Worm (Caenorhabditis elegans) whole organism, L4 larva: ENCODE measurements around the gene T27C5.12.
"Not testable (repeated sequence)": the region's sequence is repeated elsewhere in the genome, so short reads cannot be mapped to it uniquely, and the experiment has no call there.

Experiments
- F10B5.3 ChIP-seq: sonication (generic microtip); optimal IDR thresholded peaks from 2 replicates; lab custom pipeline; 2016; ENCODE audit warnings: mild to moderate bottlenecking, missing genetic modification characterization, missing compliant biosample characterization
- F49E8.2 ChIP-seq: sonication (generic microtip); optimal IDR thresholded peaks from 2 replicates; lab custom pipeline; 2016; ENCODE audit warnings: missing compliant biosample characterization, mild to moderate bottlenecking, missing genetic modification characterization, borderline replicate concordance
- aha-1 ChIP-seq: fragments of 150-350 bp; peaks from one replicate; lab custom pipeline; 2014; ENCODE audit warnings: missing biosample characterization, missing genetic modification characterization
- aly-2 ChIP-seq: sonication (generic microtip); optimal IDR thresholded peaks from 2 replicates; lab custom pipeline; 2018; ENCODE audit warnings: missing biosample characterization, missing genetic modification characterization
- arid-1 ChIP-seq: fragments of 200-800 bp; sonication (Bioruptor generic); conservative IDR thresholded peaks from 2 replicates; pipeline ENCODE4 v1.3.6; 2022; ENCODE audit warnings: missing genetic modification reagents, missing genetic modification characterization, missing compliant biosample characterization
- daf-12 ChIP-seq: fragments of 150-350 bp; optimal IDR thresholded peaks from 2 replicates; lab custom pipeline; 2014; ENCODE audit warnings: missing biosample characterization, missing genetic modification reagents, missing genetic modification characterization
- daf-8 ChIP-seq: fragments of 200-800 bp; sonication (Bioruptor generic); IDR thresholded peaks from 2 replicates; pipeline ENCODE4 v1.3.6; 2022; ENCODE audit warnings: missing genetic modification characterization, missing compliant biosample characterization
- dmd-8 ChIP-seq: fragments of 200-800 bp; sonication (Bioruptor generic); IDR thresholded peaks from 2 replicates; pipeline ENCODE4 v1.3.6; 2022; ENCODE audit warnings: missing genetic modification characterization, missing compliant biosample characterization
- fkh-10 ChIP-seq: fragments of 150-350 bp; optimal IDR thresholded peaks from 2 replicates; lab custom pipeline; 2014; ENCODE audit warnings: missing biosample characterization, missing genetic modification reagents, missing genetic modification characterization
- gei-8 ChIP-seq: fragments of 200-800 bp; sonication (Bioruptor generic); optimal IDR thresholded peaks from 2 replicates; lab custom pipeline; 2018; ENCODE audit warnings: mild to moderate bottlenecking, missing genetic modification characterization, missing compliant biosample characterization
- hif-1 ChIP-seq, 2 experiments: sonication (generic microtip); optimal IDR thresholded peaks; 2 replicates each; lab custom pipeline; 2016 to 2017; ENCODE audit warnings: missing compliant biosample characterization in 2 of 2, missing genetic modification characterization in 2 of 2, missing genetic modification reagents in 2 of 2, missing genotype in 2 of 2, mild to moderate bottlenecking in 1 of 2
- hmg-1.1 ChIP-seq: fragments of 200-800 bp; sonication (Bioruptor generic); IDR thresholded peaks from 2 replicates; pipeline ENCODE4 v1.3.6; 2022; ENCODE audit warnings: missing genetic modification reagents, missing genetic modification characterization, missing compliant biosample characterization
- lin-15B ChIP-seq: fragments of 150-350 bp; sonication (generic microtip); optimal IDR thresholded peaks from 3 replicates; lab custom pipeline; 2014; ENCODE audit warnings: missing biosample characterization, missing genetic modification characterization
- lin-29 ChIP-seq: fragments of 200-800 bp; sonication (Bioruptor generic); IDR thresholded peaks from 2 replicates; pipeline ENCODE4 v1.3.6; 2022; ENCODE audit warnings: missing genetic modification reagents, missing genetic modification characterization, missing compliant biosample characterization
- madf-5 ChIP-seq, 2 experiments: fragments of 200-800 bp; sonication (Bioruptor generic); IDR thresholded peaks; 2 replicates each; pipeline ENCODE4 v1.3.6; 2022; ENCODE audit warnings: missing compliant biosample characterization in 2 of 2, missing genetic modification characterization in 2 of 2
- mdt-29 ChIP-seq: fragments of 200-800 bp; sonication (Bioruptor generic); IDR thresholded peaks from 2 replicates; pipeline ENCODE4 v1.3.6; 2022; ENCODE audit warnings: missing genetic modification reagents, missing genetic modification characterization, missing compliant biosample characterization
- mep-1 ChIP-seq: fragments of 150-350 bp; sonication (generic microtip); optimal IDR thresholded peaks from 3 replicates; lab custom pipeline; 2014; ENCODE audit warnings: missing biosample characterization, missing genetic modification characterization
- mxl-3 ChIP-seq: fragments of 200-800 bp; sonication (Bioruptor generic); optimal IDR thresholded peaks from 2 replicates; lab custom pipeline; 2018; ENCODE audit warnings: mild to moderate bottlenecking, missing genetic modification characterization, missing compliant biosample characterization
- nhr-11 ChIP-seq: fragments of 150-350 bp; optimal IDR thresholded peaks from 2 replicates; lab custom pipeline; 2014; ENCODE audit warnings: missing biosample characterization, missing genetic modification characterization
- nhr-111 ChIP-seq: fragments of 200-800 bp; sonication (Bioruptor generic); optimal IDR thresholded peaks from 2 replicates; lab custom pipeline; 2018; ENCODE audit warnings: mild to moderate bottlenecking, missing genetic modification characterization, missing compliant biosample characterization
- nhr-25 ChIP-seq: sonication (generic microtip); optimal IDR thresholded peaks from 2 replicates; lab custom pipeline; 2017; ENCODE audit warnings: missing genetic modification characterization, mild to moderate bottlenecking, missing compliant biosample characterization, antibody characterized with exemption, moderate library complexity, borderline replicate concordance; ENCODE audit not compliant: insufficient read depth
- nhr-42 ChIP-seq: fragments of 200-800 bp; sonication (Bioruptor generic); IDR thresholded peaks from 2 replicates; pipeline ENCODE4 v1.3.6; 2022; ENCODE audit warnings: missing genetic modification characterization, missing compliant biosample characterization
- nhr-6 ChIP-seq: fragments of 150-350 bp; optimal IDR thresholded peaks from 2 replicates; lab custom pipeline; 2014; ENCODE audit warnings: missing biosample characterization, missing genetic modification characterization
- nhr-77 ChIP-seq: fragments of 150-350 bp; optimal IDR thresholded peaks from 2 replicates; lab custom pipeline; 2014; ENCODE audit warnings: missing biosample characterization, missing genetic modification characterization
- pha-4 ChIP-seq, 2 experiments: fragments of 150-350 bp in 1 of 2; fragments of 200-800 bp in 1 of 2; sonication (Bioruptor generic) in 1 of 2; IDR thresholded peaks in 1 of 2; optimal IDR thresholded peaks in 1 of 2; 2 replicates each; pipeline versions ENCODE4 v1.3.6 to Lab custom; 2014 to 2022; ENCODE audit warnings: missing genetic modification characterization in 2 of 2, missing genetic modification reagents in 2 of 2, missing biosample characterization in 1 of 2, missing compliant biosample characterization in 1 of 2
- pqm-1 ChIP-seq: sonication (generic microtip); optimal IDR thresholded peaks from 2 replicates; lab custom pipeline; 2017; ENCODE audit warnings: missing biosample characterization, missing genetic modification characterization
- rbr-2 ChIP-seq: sonication (generic microtip); optimal IDR thresholded peaks from 2 replicates; lab custom pipeline; 2016; ENCODE audit warnings: missing genotype, missing genetic modification characterization, missing compliant biosample characterization
- saeg-2 ChIP-seq: fragments of 200-800 bp; sonication (Bioruptor generic); IDR thresholded peaks from 2 replicates; pipeline ENCODE4 v1.3.6; 2022; ENCODE audit warnings: missing genetic modification reagents, missing genetic modification characterization, missing compliant biosample characterization
- skn-1 ChIP-seq: fragments of 150-350 bp; optimal IDR thresholded peaks from 2 replicates; lab custom pipeline; 2014; ENCODE audit warnings: missing biosample characterization, missing genetic modification characterization
- tag-97 ChIP-seq: fragments of 200-800 bp; sonication (Bioruptor generic); IDR thresholded peaks from 2 replicates; pipeline ENCODE4 v1.3.6; 2022; ENCODE audit warnings: missing genetic modification characterization, missing compliant biosample characterization
- unc-39 ChIP-seq: sonication (generic microtip); optimal IDR thresholded peaks from 2 replicates; lab custom pipeline; 2017; ENCODE audit warnings: missing biosample characterization, missing genetic modification characterization
- unc-62 ChIP-seq, 3 experiments: fragments of 150-350 bp in 1 of 3; sonication (generic microtip); optimal IDR thresholded peaks in 2 of 3; peaks in 1 of 3; 1 replicate in 1 of 3; 2 replicates in 2 of 3; lab custom pipeline; 2014 to 2017; ENCODE audit warnings: missing biosample characterization in 3 of 3, missing genetic modification characterization in 3 of 3, missing genetic modification reagents in 3 of 3, missing genotype in 1 of 3
- vab-7 ChIP-seq: fragments of 200-800 bp; sonication (Bioruptor generic); IDR thresholded peaks from 2 replicates; pipeline ENCODE4 v1.3.6; 2022; ENCODE audit warnings: missing genetic modification reagents, missing genetic modification characterization, missing compliant biosample characterization
- zip-2 ChIP-seq: fragments of 150-350 bp; optimal IDR thresholded peaks from 2 replicates; lab custom pipeline; 2014; ENCODE audit warnings: missing biosample characterization, missing genetic modification characterization
- ztf-7 ChIP-seq: fragments of 150-350 bp; optimal IDR thresholded peaks from 2 replicates; lab custom pipeline; 2014; ENCODE audit warnings: missing biosample characterization, missing genetic modification characterization

The T27C5.12 gene

ce11 chrV:17436492-17436891 lies 21.4 kb downstream of the T27C5.12 start, which contains the start of gene F20E11.18:
F20E11.18 (minus strand) TSS chrV:17436592.
- no peak for TF ChIP-seq nhr-111
- TF ChIP-seq mxl-3 (GFP tag; lab: Kevin White, UChicago) = no peak
- TF ChIP-seq mdt-29 = no peak
- no peak for TF ChIP-seq pqm-1 (tag; lab: Kevin White, UChicago)
- TF ChIP-seq fkh-10 = no peak
- TF ChIP-seq lin-15B (tag; lab: Kevin White, UChicago) = no peak
- TF ChIP-seq vab-7 (GFP tag; lab: Robert Waterston, UW) = no peak
- no peak for TF ChIP-seq nhr-6 (tag; lab: Kevin White, UChicago)
- TF ChIP-seq F49E8.2 = no peak
- no peak for TF ChIP-seq daf-12 (tag; lab: Kevin White, UChicago)
- no peak for TF ChIP-seq ztf-7 (tag; lab: Kevin White, UChicago)
- TF ChIP-seq hif-1 (tag; optimal IDR thresholded peaks at IDR 0.05; lab: Kevin White, UChicago) = no peak
- TF ChIP-seq lin-29 (GFP tag; lab: Robert Waterston, UW) = no peak
- TF ChIP-seq aly-2 = no peak
- TF ChIP-seq dmd-8 = no peak
- TF ChIP-seq saeg-2 (GFP tag; lab: Robert Waterston, UW) = no peak
- no peak for TF ChIP-seq nhr-77 (tag; lab: Kevin White, UChicago)
- TF ChIP-seq nhr-11 = no peak
- no peak for TF ChIP-seq zip-2 (tag; lab: Kevin White, UChicago)
- no peak for TF ChIP-seq hmg-1.1 (GFP tag; lab: Robert Waterston, UW)

- TF ChIP-seq arid-1 = no peak
- no peak for TF ChIP-seq mep-1 (tag; lab: Kevin White, UChicago)
Measured at ce11 chrV:17438317-17438716, 23.3 kb downstream of the T27C5.12 start, which contains the start of gene srsx-2. srsx-2 (minus strand) TSS chrV:17438417.

DNA sequence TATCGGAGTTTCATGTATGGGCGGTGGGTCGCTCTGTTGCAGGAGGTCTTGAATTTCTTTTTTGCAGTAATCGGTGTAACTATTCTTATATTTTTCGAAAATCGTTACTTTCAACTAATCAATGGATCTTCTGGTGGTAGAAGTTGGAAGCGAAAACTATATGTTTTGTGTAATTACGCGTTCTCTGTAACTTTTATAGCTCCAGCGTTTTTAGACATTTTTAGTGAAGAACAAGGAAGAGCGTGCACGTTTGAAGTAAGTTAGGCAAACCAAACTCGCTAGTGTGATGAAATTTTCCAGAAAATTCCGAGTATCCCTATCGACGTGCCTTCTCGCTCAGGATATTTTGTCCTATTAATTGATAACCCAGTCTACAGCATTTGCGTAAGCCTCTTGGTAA lies 24.4 kb downstream of the T27C5.12 start, which contains the start of gene srh-154:
srh-154 (plus strand) TSS at position 301 of the 400 bp plus-strand sequence.
- TF ChIP-seq vab-7 (GFP tag; lab: Robert Waterston, UW) = no peak
- TF ChIP-seq nhr-25 (tag; lab: Kevin White, UChicago) = no peak
- no peak for TF ChIP-seq unc-39 (tag; lab: Kevin White, UChicago)
- no peak for TF ChIP-seq rbr-2 (tag; lab: Kevin White, UChicago)
- TF ChIP-seq tag-97 (GFP tag; lab: Robert Waterston, UW) = no peak
- no peak for TF ChIP-seq F10B5.3 (tag; lab: Kevin White, UChicago)
- TF ChIP-seq, all 104 proteins: peak for 0

- TF ChIP-seq aha-1 (tag; lab: Kevin White, UChicago) (peak; percentile 90), nhr-42 (GFP tag; lab: Robert Waterston, UW) (no peak)
Measured at ce11 chrV:17449836-17450235, 34.8 kb downstream of the T27C5.12 start.

ce11 chrV:17456197-17456596 lies 41.1 kb downstream of the T27C5.12 start, which contains the start of gene srh-203:
srh-203 (minus strand) TSS chrV:17456297.
- peak in 1 of 2 experiments; percentile 17 for TF ChIP-seq unc-62 (GFP tag; optimal IDR thresholded peaks at IDR 0.05 in 1 of 2; lab: Kevin White, UChicago)
- not testable (repeated sequence) for TF ChIP-seq unc-62 (tag; optimal IDR thresholded peaks at IDR 0.05; lab: Kevin White, UChicago)

ce11 chrV:17458069-17458468 lies 43.0 kb downstream of the T27C5.12 start, which contains the start of gene str-200:
str-200 (minus strand) TSS chrV:17458169.
- TF ChIP-seq gei-8 (GFP tag; lab: Kevin White, UChicago) = no peak
- no peak for TF ChIP-seq pha-4 (GFP tag; IDR thresholded peaks at IDR 0.05; lab: Robert Waterston, UW)
- no peak for TF ChIP-seq pha-4 (tag; optimal IDR thresholded peaks at IDR 0.05; lab: Kevin White, UChicago)
- TF ChIP-seq madf-5 (GFP tag; IDR thresholded peaks at IDR 0.05; lab: Robert Waterston, UW) = no peak
- TF ChIP-seq tag-97 (GFP tag; lab: Robert Waterston, UW) = no peak
- no peak for TF ChIP-seq lin-15B (tag; lab: Kevin White, UChicago)
- TF ChIP-seq skn-1 = no peak
- TF ChIP-seq unc-39 (tag; lab: Kevin White, UChicago) = no peak
- no peak for TF ChIP-seq daf-8 (GFP tag; lab: Robert Waterston, UW)
- TF ChIP-seq, all 104 proteins: peak for 0
